Fruit fly (Drosophila melanogaster): Measurements from ENCODE around the gene CG11970.

Gene CG11970

dm6 chr3R:9033619-9034401 is 49.3 kb downstream of the CG11970 start (continued):
- TF ChIP-seq CG15336 (GFP tag; IDR thresholded peaks at IDR 0.05) (peak; percentile 83), CG8319 (GFP tag; optimal IDR thresholded peaks at IDR 0.05) (peak; percentile 50), CG10669 (GFP tag; optimal IDR thresholded peaks at IDR 0.05) (peak; percentile 79), Hr4 (GFP tag; optimal IDR thresholded peaks at IDR 0.05) (peak; percentile 77), CG11294 (GFP tag; IDR thresholded peaks at IDR 0.05) (peak; percentile 50; the same call in 1 of the 2 replicates), CG11902 (GFP tag; optimal IDR thresholded peaks at IDR 0.05) (peak; percentile 46), dsx (GFP tag; optimal IDR thresholded peaks at IDR 0.05; ENCODE audit: poor library complexity, severe bottlenecking) (peak; percentile 83), CG6276 (GFP tag; optimal IDR thresholded peaks at IDR 0.05) (peak; percentile 91), Sox14 (GFP tag; optimal IDR thresholded peaks at IDR 0.05) (peak; percentile 82), Eip75B (GFP tag; optimal IDR thresholded peaks at IDR 0.05) (peak; percentile 84), CG31627 (GFP tag; optimal IDR thresholded peaks at IDR 0.05) (peak; percentile 62), CG16779 (tag; optimal IDR thresholded peaks at IDR 0.05) (peak; percentile 82), Lpt (GFP tag; optimal IDR thresholded peaks at IDR 0.05) (peak; percentile 76), vri (GFP tag; optimal IDR thresholded peaks at IDR 0.05) (peak; percentile 63), Hr38 (GFP tag; optimal IDR thresholded peaks at IDR 0.05) (no peak), CG6854 (GFP tag; optimal IDR thresholded peaks at IDR 0.05) (peak; percentile 65), dac (GFP tag; optimal IDR thresholded peaks at IDR 0.05) (peak; percentile 69)

- TF ChIP-seq vri (GFP tag; optimal IDR thresholded peaks at IDR 0.05) (no peak), CG4318 (GFP tag; optimal IDR thresholded peaks at IDR 0.05) (no peak), Eip78C (GFP tag) (peak; percentile 52), CG31627 (GFP tag; optimal IDR thresholded peaks at IDR 0.05) (peak; percentile 3), pdm3 (GFP tag; optimal IDR thresholded peaks at IDR 0.05) (no peak), Sox14 (GFP tag; optimal IDR thresholded peaks at IDR 0.05) (no peak), eg (GFP tag; IDR thresholded peaks at IDR 0.05) (no peak), ss (GFP tag; optimal IDR thresholded peaks at IDR 0.05) (no peak), Lpt (GFP tag; optimal IDR thresholded peaks at IDR 0.05) (no peak), Gug (GFP tag; IDR thresholded peaks at IDR 0.05) (no peak), svp (GFP tag) (peak; percentile 59), cyc (GFP tag; optimal IDR thresholded peaks at IDR 0.05) (peak; percentile 7), CG34406 (GFP tag; optimal IDR thresholded peaks at IDR 0.05) (no peak), topi (GFP tag; optimal IDR thresholded peaks at IDR 0.05) (peak; percentile 15), Smox (GFP tag; optimal IDR thresholded peaks at IDR 0.05) (no peak), spab (GFP tag; optimal IDR thresholded peaks at IDR 0.05) (no peak), lz (GFP tag; optimal IDR thresholded peaks at IDR 0.05) (peak; percentile 21), esn (GFP tag; optimal IDR thresholded peaks at IDR 0.05) (peak; percentile 38), CG9139 (GFP tag; optimal IDR thresholded peaks at IDR 0.05) (no peak), salr (GFP tag; optimal IDR thresholded peaks at IDR 0.05) (no peak), CG16779 (tag; optimal IDR thresholded peaks at IDR 0.05) (no peak)
Measured at dm6 chr3R:9035252-9035651, 50.7 kb downstream of the CG11970 start.

dm6 chr3R:9037946-9038345 is 53.4 kb downstream of the CG11970 start:
- TF ChIP-seq CG8632 (GFP tag; optimal IDR thresholded peaks at IDR 0.05) (no peak), Ets21C (GFP tag; optimal IDR thresholded peaks at IDR 0.05) (no peak), fd59A (GFP tag; optimal IDR thresholded peaks at IDR 0.05) (no peak), CG11762 (GFP tag; optimal IDR thresholded peaks at IDR 0.05; ENCODE audit: insufficient read depth) (no peak), Eip75B (GFP tag; optimal IDR thresholded peaks at IDR 0.05) (no peak), esn (GFP tag; optimal IDR thresholded peaks at IDR 0.05) (no peak), svp (GFP tag) (no peak), Met (GFP tag; optimal IDR thresholded peaks at IDR 0.05) (no peak), CG15336 (GFP tag; IDR thresholded peaks at IDR 0.05) (no peak)
